Fruit fly (Drosophila melanogaster) whole organism, embryonic: ENCODE results near the gene CG6659.

Experiments
- ATbp ChIP-seq: fragments of 200-800 bp; sonication (Bioruptor generic); optimal IDR thresholded peaks from 2 replicates; lab custom pipeline; 2017; ENCODE audit warnings: missing biosample characterization, mild to moderate bottlenecking, missing genetic modification characterization, missing genetic modification reagents
- Atf-2 ChIP-seq: fragments of 200-800 bp; sonication (Bioruptor generic); optimal IDR thresholded peaks from 2 replicates; lab custom pipeline; 2016; ENCODE audit warnings: missing biosample characterization, missing genetic modification characterization
- CG11696 ChIP-seq: fragments of 200-800 bp; sonication (Bioruptor generic); IDR thresholded peaks from 2 replicates; pipeline ENCODE4 v1.3.6; 2022; ENCODE audit warnings: missing biosample characterization, missing genetic modification characterization
- CG12942 ChIP-seq: fragments of 200-800 bp; sonication (Bioruptor generic); optimal IDR thresholded peaks from 3 replicates; lab custom pipeline; 2016; ENCODE audit warnings: missing biosample characterization, missing genetic modification characterization
- CG13296 ChIP-seq: fragments of 200-800 bp; sonication (Bioruptor generic); optimal IDR thresholded peaks from 3 replicates; lab custom pipeline; 2018; ENCODE audit warnings: missing biosample characterization, mild to moderate bottlenecking, missing genetic modification characterization
- CG13775 ChIP-seq: fragments of 200-800 bp; sonication (Bioruptor generic); optimal IDR thresholded peaks from 3 replicates; lab custom pipeline; 2017; ENCODE audit warnings: missing biosample characterization, mild to moderate bottlenecking, missing genetic modification characterization
- CG14667 ChIP-seq: fragments of 200-800 bp; sonication (Bioruptor generic); IDR thresholded peaks from 2 replicates; pipeline ENCODE4 v1.3.6; 2022; ENCODE audit warnings: missing biosample characterization, missing genetic modification characterization
- CG15514 ChIP-seq: fragments of 200-800 bp; sonication (Bioruptor generic); optimal IDR thresholded peaks from 3 replicates; lab custom pipeline; 2017; ENCODE audit warnings: missing biosample characterization, missing genetic modification characterization, mild to moderate bottlenecking, moderate library complexity, missing genetic modification reagents
- CG17359 ChIP-seq: fragments of 200-800 bp; sonication (Bioruptor generic); optimal IDR thresholded peaks from 3 replicates; lab custom pipeline; 2018; ENCODE audit warnings: missing biosample characterization, mild to moderate bottlenecking, missing genetic modification characterization, moderate library complexity
- CG17612 ChIP-seq: fragments of 200-800 bp; sonication (Bioruptor generic); IDR thresholded peaks from 2 replicates; pipeline ENCODE4 v1.3.6; 2022; ENCODE audit warnings: missing biosample characterization, missing genetic modification characterization
- CG18619 ChIP-seq: fragments of 200-800 bp; sonication (Bioruptor generic); optimal IDR thresholded peaks from 3 replicates; lab custom pipeline; 2017; ENCODE audit warnings: missing biosample characterization, mild to moderate bottlenecking, missing genetic modification characterization
- CG2129 ChIP-seq: fragments of 200-800 bp; sonication (Bioruptor generic); IDR thresholded peaks from 2 replicates; pipeline ENCODE4 v1.3.6; 2022; ENCODE audit warnings: missing biosample characterization, missing genetic modification characterization; ENCODE audit not compliant: partially characterized antibody
- CG2712 ChIP-seq: fragments of 200-800 bp; optimal IDR thresholded peaks from 3 replicates; lab custom pipeline; 2019; ENCODE audit warnings: missing biosample characterization, mild to moderate bottlenecking, missing genetic modification characterization, moderate library complexity
- CG30403 ChIP-seq: fragments of 200-800 bp; sonication (Bioruptor generic); optimal IDR thresholded peaks from 3 replicates; lab custom pipeline; 2016; ENCODE audit warnings: missing biosample characterization, missing genetic modification characterization
- CG30431 ChIP-seq: fragments of 200-800 bp; sonication (Bioruptor generic); optimal IDR thresholded peaks from 2 replicates; lab custom pipeline; 2017; ENCODE audit warnings: missing biosample characterization, missing genetic modification characterization
- CG4854 ChIP-seq: fragments of 200-800 bp; sonication (Bioruptor generic); optimal IDR thresholded peaks from 2 replicates; lab custom pipeline; 2016; ENCODE audit warnings: missing biosample characterization, missing genetic modification characterization, inconsistent platforms
- CG7928 ChIP-seq: fragments of 200-800 bp; sonication (Bioruptor generic); optimal IDR thresholded peaks from 2 replicates; lab custom pipeline; 2017; ENCODE audit warnings: missing biosample characterization, mild to moderate bottlenecking, missing genetic modification characterization
- CG8765 ChIP-seq: fragments of 200-800 bp; sonication (Bioruptor generic); IDR thresholded peaks from 2 replicates; pipeline ENCODE4 v1.3.6; 2022; ENCODE audit warnings: missing biosample characterization, missing genetic modification characterization
- CG8924 ChIP-seq: fragments of 200-800 bp; optimal IDR thresholded peaks from 3 replicates; lab custom pipeline; 2019; ENCODE audit warnings: missing biosample characterization, mild to moderate bottlenecking, missing genetic modification characterization, moderate library complexity
- CG9817 ChIP-seq: fragments of 200-800 bp; sonication (Bioruptor generic); optimal IDR thresholded peaks from 2 replicates; lab custom pipeline; 2018; ENCODE audit warnings: missing biosample characterization, mild to moderate bottlenecking, missing genetic modification characterization, moderate library complexity
- CrebB ChIP-seq: fragments of 200-800 bp; sonication (Bioruptor generic); optimal IDR thresholded peaks from 3 replicates; lab custom pipeline; 2018; ENCODE audit warnings: missing biosample characterization, mild to moderate bottlenecking, missing genetic modification characterization
- Dip2 ChIP-seq: fragments of 200-800 bp; sonication (Bioruptor generic); IDR thresholded peaks from 2 replicates; pipeline ENCODE4 v1.3.6; 2022; ENCODE audit warnings: missing biosample characterization, missing genetic modification characterization
- Drgx ChIP-seq: fragments of 200-800 bp; sonication (Bioruptor generic); IDR thresholded peaks from 2 replicates; pipeline ENCODE4 v1.3.6; 2022; ENCODE audit warnings: missing biosample characterization, missing genetic modification characterization
- Fer3 ChIP-seq: fragments of 200-800 bp; sonication (Bioruptor generic); optimal IDR thresholded peaks from 2 replicates; lab custom pipeline; 2018; ENCODE audit warnings: missing biosample characterization, mild to moderate bottlenecking, missing genetic modification characterization, moderate library complexity
- HHEX ChIP-seq: fragments of 200-800 bp; sonication (Bioruptor generic); optimal IDR thresholded peaks from 3 replicates; lab custom pipeline; 2017; ENCODE audit warnings: missing biosample characterization, mild to moderate bottlenecking, missing genetic modification characterization, missing genetic modification reagents
- HLH3B ChIP-seq: fragments of 200-800 bp; sonication (Bioruptor generic); IDR thresholded peaks from 2 replicates; pipeline ENCODE4 v1.3.6; 2022; ENCODE audit warnings: missing biosample characterization, missing genetic modification characterization
- Hand ChIP-seq: fragments of 200-800 bp; sonication (Bioruptor generic); optimal IDR thresholded peaks from 2 replicates; lab custom pipeline; 2017; ENCODE audit warnings: mild to moderate bottlenecking, missing biosample characterization, missing genetic modification reagents, missing genetic modification characterization
- Hr3 ChIP-seq: fragments of 200-800 bp; sonication (Bioruptor generic); optimal IDR thresholded peaks from 3 replicates; lab custom pipeline; 2016; ENCODE audit warnings: missing biosample characterization, missing genetic modification characterization
- Kr ChIP-seq: fragments of 200-800 bp; sonication (Bioruptor generic); optimal IDR thresholded peaks from 2 replicates; lab custom pipeline; 2017; ENCODE audit warnings: missing biosample characterization, mild to moderate bottlenecking, missing genetic modification characterization
- Lhr ChIP-seq: fragments of 200-800 bp; sonication (Bioruptor generic); optimal IDR thresholded peaks from 3 replicates; lab custom pipeline; 2017; ENCODE audit warnings: mild to moderate bottlenecking, missing biosample characterization, missing genetic modification reagents, missing genetic modification characterization
- MBD-R2 ChIP-seq: fragments of 200-800 bp; sonication (Bioruptor generic); IDR thresholded peaks from 2 replicates; pipeline ENCODE4 v1.3.6; 2022; ENCODE audit warnings: missing biosample characterization, missing genetic modification characterization
- Mes4 ChIP-seq: fragments of 200-800 bp; sonication (Bioruptor generic); optimal IDR thresholded peaks from 2 replicates; lab custom pipeline; 2016; ENCODE audit warnings: missing biosample characterization, missing genetic modification characterization
- Mrtf ChIP-seq: fragments of 200-800 bp; sonication (Bioruptor generic); IDR thresholded peaks from 3 replicates; pipeline ENCODE4 v1.3.6; 2022; ENCODE audit warnings: missing biosample characterization, missing genetic modification characterization
- Myb ChIP-seq: fragments of 200-800 bp; sonication (Bioruptor generic); optimal IDR thresholded peaks from 2 replicates; lab custom pipeline; 2016; ENCODE audit warnings: missing biosample characterization, missing genetic modification characterization
- Opbp ChIP-seq: fragments of 200-800 bp; sonication (Bioruptor generic); IDR thresholded peaks from 3 replicates; pipeline ENCODE4 v1.3.6; 2022; ENCODE audit warnings: missing biosample characterization, missing genetic modification characterization; ENCODE audit not compliant: partially characterized antibody
- Sry-δ ChIP-seq: fragments of 200-800 bp; sonication (Bioruptor generic); optimal IDR thresholded peaks from 2 replicates; lab custom pipeline; 2016; ENCODE audit warnings: missing biosample characterization, missing genetic modification characterization
- Usf ChIP-seq: fragments of 200-800 bp; sonication (Bioruptor generic); optimal IDR thresholded peaks from 2 replicates; lab custom pipeline; 2017; ENCODE audit warnings: missing genotype, missing biosample characterization, missing genetic modification characterization
- Xrp1 ChIP-seq: fragments of 200-800 bp; sonication (Bioruptor generic); IDR thresholded peaks from 2 replicates; pipeline ENCODE4 v1.3.6; 2022; ENCODE audit warnings: missing biosample characterization, missing genetic modification characterization
- abd-A ChIP-seq: fragments of 200-800 bp; sonication (Bioruptor generic); optimal IDR thresholded peaks from 3 replicates; lab custom pipeline; 2019; ENCODE audit warnings: missing biosample characterization, mild to moderate bottlenecking, missing genetic modification characterization, moderate library complexity
- bigmax ChIP-seq: fragments of 200-800 bp; sonication (Bioruptor generic); optimal IDR thresholded peaks from 2 replicates; lab custom pipeline; 2018; ENCODE audit warnings: missing biosample characterization, mild to moderate bottlenecking, missing genetic modification characterization
- emc ChIP-seq: fragments of 200-800 bp; sonication (Bioruptor generic); optimal IDR thresholded peaks from 2 replicates; lab custom pipeline; 2016; ENCODE audit warnings: missing biosample characterization, missing genetic modification characterization
- fu2 ChIP-seq: fragments of 200-800 bp; sonication (Bioruptor generic); optimal IDR thresholded peaks from 2 replicates; lab custom pipeline; 2016; ENCODE audit warnings: missing biosample characterization, missing genetic modification characterization
- gce ChIP-seq: fragments of 200-800 bp; sonication (Bioruptor generic); IDR thresholded peaks from 3 replicates; pipeline ENCODE4 v1.3.6; 2022; ENCODE audit warnings: missing biosample characterization, missing genetic modification characterization
- ind ChIP-seq: fragments of 200-800 bp; sonication (Bioruptor generic); optimal IDR thresholded peaks from 3 replicates; lab custom pipeline; 2016; ENCODE audit warnings: missing biosample characterization, missing genetic modification characterization
- jing ChIP-seq: fragments of 200-800 bp; sonication (Bioruptor generic); optimal IDR thresholded peaks from 2 replicates; lab custom pipeline; 2018; ENCODE audit warnings: missing biosample characterization, mild to moderate bottlenecking, missing genetic modification characterization
- mld ChIP-seq: fragments of 200-800 bp; sonication (Bioruptor generic); IDR thresholded peaks from 3 replicates; pipeline ENCODE4 v1.3.6; 2022; ENCODE audit warnings: missing biosample characterization, missing genetic modification characterization; ENCODE audit not compliant: partially characterized antibody
- sim ChIP-seq: fragments of 200-800 bp; sonication (Bioruptor generic); IDR thresholded peaks from 2 replicates; pipeline ENCODE4 v1.3.6; 2022; ENCODE audit warnings: missing biosample characterization, missing genetic modification characterization
- sna ChIP-seq: fragments of 200-800 bp; sonication (Bioruptor generic); IDR thresholded peaks from 2 replicates; pipeline ENCODE4 v1.3.6; 2022; ENCODE audit warnings: missing biosample characterization, missing genetic modification characterization; ENCODE audit not compliant: partially characterized antibody
- stc ChIP-seq: fragments of 200-800 bp; sonication (Bioruptor generic); IDR thresholded peaks from 2 replicates; pipeline ENCODE4 v1.3.6; 2022; ENCODE audit warnings: missing biosample characterization, missing genetic modification characterization
- stwl ChIP-seq: fragments of 200-800 bp; sonication (Bioruptor generic); optimal IDR thresholded peaks from 3 replicates; lab custom pipeline; 2018; ENCODE audit warnings: missing biosample characterization, mild to moderate bottlenecking, missing genetic modification characterization, moderate library complexity
- twi ChIP-seq: fragments of 200-800 bp; optimal IDR thresholded peaks from 2 replicates; lab custom pipeline; 2019; ENCODE audit warnings: missing biosample characterization, mild to moderate bottlenecking, missing genetic modification characterization, moderate library complexity
- zf30C ChIP-seq: fragments of 200-800 bp; sonication (Bioruptor generic); optimal IDR thresholded peaks from 3 replicates; lab custom pipeline; 2018; ENCODE audit warnings: missing biosample characterization, mild to moderate bottlenecking, missing genetic modification characterization

CG6659 gene

DNA sequence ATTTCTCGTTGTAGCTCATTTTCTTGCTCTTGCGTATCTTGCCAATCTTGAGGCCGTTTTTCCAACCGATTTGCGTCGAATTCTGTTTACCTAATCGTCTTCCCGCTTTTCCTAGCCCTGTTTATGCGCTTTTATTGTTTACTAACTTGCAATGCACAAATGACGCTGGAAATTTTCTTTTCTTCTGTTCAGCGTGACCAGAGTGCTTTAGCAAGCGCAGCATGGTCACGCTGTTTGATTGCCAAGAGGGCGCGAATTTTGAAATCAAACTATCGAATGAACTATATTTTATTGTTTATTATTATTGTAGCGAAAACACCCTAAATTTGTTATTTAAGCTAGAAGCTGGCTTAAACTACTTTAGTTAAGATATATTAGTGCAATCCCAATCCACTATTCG lies 6.8 kb downstream of the CG6659 start, which contains the start of gene Hou (continued):
- TF ChIP-seq Mrtf (GFP tag; lab: Robert Waterston, UW) (no peak), Opbp (GFP tag; lab: Robert Waterston, UW) (peak; percentile 44; the same call in 1 of the 3 replicates), Xrp1 (GFP tag; lab: Robert Waterston, UW) (no peak), stc (GFP tag; lab: Robert Waterston, UW) (no peak), Mes4 (no peak), sna (GFP tag; lab: Robert Waterston, UW) (peak; percentile 17; the same call in 1 of the 2 replicates), Fer3 (tag; lab: Kevin White, UChicago) (no peak), CG4854 (GFP tag; lab: Kevin White, UChicago) (no peak), HHEX (no peak), CG8765 (GFP tag; lab: Robert Waterston, UW) (no peak), CG17359 (peak; percentile 24), CG2712 (tag; lab: Kevin White, UChicago) (no peak), fu2 (GFP tag; lab: Kevin White, UChicago) (no peak), Lhr (GFP tag; lab: Kevin White, UChicago) (no peak), sim (no peak), CrebB (tag; lab: Kevin White, UChicago) (no peak), CG13775 (GFP tag; lab: Kevin White, UChicago) (no peak), Hr3 (GFP tag; lab: Kevin White, UChicago) (no peak), mld (GFP tag; lab: Robert Waterston, UW) (no peak), stwl (tag; lab: Kevin White, UChicago) (peak; percentile 49), CG11696 (GFP tag; lab: Robert Waterston, UW) (no peak), CG2129 (GFP tag; lab: Robert Waterston, UW) (no peak), Atf-2 (GFP tag; lab: Kevin White, UChicago) (no peak), CG30403 (GFP tag; lab: Kevin White, UChicago) (no peak), Myb (no peak), CG30431 (no peak), CG12942 (no peak), Hand (GFP tag; lab: Kevin White, UChicago) (no peak), HLH3B (no peak), Sry-δ (peak; percentile 49), CG9817 (no peak), Dip2 (no peak), Kr (GFP tag; lab: Kevin White, UChicago) (no peak), bigmax (GFP tag; lab: Kevin White, UChicago) (no peak), CG15514 (GFP tag; lab: Kevin White, UChicago) (peak; percentile 53), twi (tag; lab: Kevin White, UChicago) (no peak), MBD-R2 (GFP tag; lab: Robert Waterston, UW) (peak; percentile 62), ind (GFP tag; lab: Kevin White, UChicago) (no peak), abd-A (tag; lab: Kevin White, UChicago) (no peak), CG14667 (GFP tag; lab: Robert Waterston, UW) (no peak), gce (no peak), emc (GFP tag; lab: Kevin White, UChicago) (no peak), CG18619 (GFP tag; lab: Kevin White, UChicago) (no peak), jing (GFP tag; lab: Kevin White, UChicago) (no peak), Drgx (GFP tag; lab: Robert Waterston, UW) (no peak), Usf (GFP tag; lab: Kevin White, UChicago) (no peak), CG8924 (tag; lab: Kevin White, UChicago) (peak; percentile 11), CG17612 (GFP tag; lab: Robert Waterston, UW) (no peak), ATbp (GFP tag; lab: Kevin White, UChicago) (no peak), zf30C (GFP tag; lab: Kevin White, UChicago) (no peak), CG13296 (no peak), CG7928 (GFP tag; lab: Kevin White, UChicago) (no peak)
